Worm (Caenorhabditis elegans): Measurements from ENCODE around the gene C50B6.7.

The C50B6.7 gene

DNA sequence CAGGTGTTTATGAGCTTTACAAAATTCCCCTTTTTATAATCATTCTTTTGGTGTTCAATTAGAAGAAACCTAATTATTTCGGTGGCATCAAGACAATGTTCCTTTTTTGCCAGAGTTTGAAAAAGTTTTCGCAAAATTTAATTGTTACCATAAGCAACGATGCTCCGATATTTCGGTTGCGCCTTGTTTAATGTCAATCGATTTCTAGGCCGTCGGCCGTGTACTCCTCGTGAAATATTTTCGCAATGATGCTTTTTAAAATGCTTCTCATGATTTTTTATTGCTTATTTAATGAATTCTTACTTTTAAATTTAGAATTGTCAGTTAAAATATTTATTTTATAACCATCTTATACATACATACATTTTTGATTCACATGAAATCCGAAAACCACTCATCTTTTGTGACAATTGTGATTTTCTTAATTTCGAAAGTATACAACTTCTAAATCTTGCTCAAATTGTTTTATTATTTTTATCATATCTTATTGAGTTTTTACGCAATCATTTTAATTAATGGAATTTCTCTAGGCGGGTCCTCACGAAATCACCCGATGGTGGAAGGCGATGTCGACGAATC lies 11.6 kb downstream of the C50B6.7 start, which contains the start of gene C50B6.3 (continued):
- no peak for TF ChIP-seq unc-86 (tag; optimal IDR thresholded peaks at IDR 0.05)
- no peak for TF ChIP-seq K09A11.1 (tag; optimal IDR thresholded peaks at IDR 0.05; ENCODE audit: insufficient read depth)
- TF ChIP-seq ceh-34 (tag; optimal IDR thresholded peaks at IDR 0.05), result peak; percentile 39
- TF ChIP-seq nfya-1 (tag; optimal IDR thresholded peaks at IDR 0.05), result peak; percentile 38
- no peak for TF ChIP-seq pax-1 (tag; optimal IDR thresholded peaks at IDR 0.05)
- TF ChIP-seq ref-2 (tag; optimal IDR thresholded peaks at IDR 0.05), result peak; percentile 74
- TF ChIP-seq nhr-11 (tag; optimal IDR thresholded peaks at IDR 0.05), result no peak
- no peak for TF ChIP-seq che-1 (tag; optimal IDR thresholded peaks at IDR 0.05)
- TF ChIP-seq zip-5 (tag; optimal IDR thresholded peaks at IDR 0.05), result peak; percentile 28
- TF ChIP-seq fkh-10 (GFP tag; optimal IDR thresholded peaks at IDR 0.05), result no peak
- TF ChIP-seq ets-4 (tag; optimal IDR thresholded peaks at IDR 0.05), result peak; percentile 85
- TF ChIP-seq Y22D7AL.16 (tag; optimal IDR thresholded peaks at IDR 0.05), result no peak
- no peak for TF ChIP-seq mec-3 (tag; optimal IDR thresholded peaks at IDR 0.05; ENCODE audit: borderline replicate concordance)
- TF ChIP-seq unc-42 (tag; optimal IDR thresholded peaks at IDR 0.05), result peak; percentile 72
- no peak for TF ChIP-seq fkh-6 (tag; optimal IDR thresholded peaks at IDR 0.05)
- TF ChIP-seq lim-6 (tag; optimal IDR thresholded peaks at IDR 0.05), result peak; percentile 17
- TF ChIP-seq lin-11 (tag; optimal IDR thresholded peaks at IDR 0.05), result no peak
- no peak for TF ChIP-seq sox-2 (GFP tag; IDR thresholded peaks at IDR 0.05)
- peak; percentile 26 for TF ChIP-seq unc-55 (GFP tag; optimal IDR thresholded peaks at IDR 0.05)
- TF ChIP-seq madf-2 (tag; optimal IDR thresholded peaks at IDR 0.05), result no peak
- TF ChIP-seq tbx-7 (tag; optimal IDR thresholded peaks at IDR 0.05), result peak; percentile 65
- peak; percentile 74 for TF ChIP-seq hlh-8 (tag; optimal IDR thresholded peaks at IDR 0.05)
- TF ChIP-seq syd-9 (tag; optimal IDR thresholded peaks at IDR 0.05), result no peak
- TF ChIP-seq hlh-13 (GFP tag; optimal IDR thresholded peaks at IDR 0.05), result no peak
- no peak for TF ChIP-seq ztf-16 (tag; optimal IDR thresholded peaks at IDR 0.05)
- TF ChIP-seq pros-1 (tag; optimal IDR thresholded peaks at IDR 0.05), result no peak

DNA sequence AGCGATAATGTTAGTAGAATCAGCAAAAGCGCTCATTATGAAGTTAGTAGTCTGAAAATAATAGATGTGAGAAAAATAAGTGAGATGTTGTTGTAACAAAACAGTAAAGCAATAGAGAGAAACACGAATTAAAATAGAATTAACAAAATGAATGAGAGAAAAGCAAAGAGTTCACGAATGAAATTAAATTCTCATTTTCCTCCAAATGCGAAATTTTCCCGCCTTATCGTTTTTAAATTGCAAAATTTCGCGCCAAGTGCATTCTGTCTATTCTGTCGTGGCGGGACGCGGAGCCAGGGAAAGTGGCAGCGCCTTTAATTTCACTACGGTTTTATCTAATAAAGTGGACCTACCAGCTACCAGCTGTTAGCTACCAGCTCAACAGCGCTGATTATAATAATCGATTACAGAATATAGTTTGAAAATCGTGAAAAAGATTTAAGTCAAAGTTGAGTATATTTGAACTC lies 12.5 kb downstream of the C50B6.7 start, which contains the start of gene nasp-2:
Gene nasp-2, minus strand, starts transcription at position 51 of the 467 bp plus-strand sequence.
- TF ChIP-seq hlh-8 (tag; optimal IDR thresholded peaks at IDR 0.05), result no peak
- no peak for TF ChIP-seq fkh-6 (tag; optimal IDR thresholded peaks at IDR 0.05)
- TF ChIP-seq zip-5 (tag; optimal IDR thresholded peaks at IDR 0.05), result no peak
- no peak for TF ChIP-seq che-1 (tag; optimal IDR thresholded peaks at IDR 0.05)
- no peak for TF ChIP-seq sdc-2 (tag; optimal IDR thresholded peaks at IDR 0.05)
- no peak for TF ChIP-seq ahr-1 (tag; optimal IDR thresholded peaks at IDR 0.05)
- no peak for TF ChIP-seq madf-2 (tag; optimal IDR thresholded peaks at IDR 0.05)
- TF ChIP-seq dve-1 (tag; optimal IDR thresholded peaks at IDR 0.05), result no peak
- no peak for TF ChIP-seq ceh-24 (tag; optimal IDR thresholded peaks at IDR 0.05)
- TF ChIP-seq ceh-22 (tag; optimal IDR thresholded peaks at IDR 0.05), result no peak
- TF ChIP-seq ref-2 (tag; optimal IDR thresholded peaks at IDR 0.05), result no peak
- TF ChIP-seq tbx-2 (tag; optimal IDR thresholded peaks at IDR 0.05), result no peak
- TF ChIP-seq hlh-15 (tag; optimal IDR thresholded peaks at IDR 0.05), result no peak

DNA sequence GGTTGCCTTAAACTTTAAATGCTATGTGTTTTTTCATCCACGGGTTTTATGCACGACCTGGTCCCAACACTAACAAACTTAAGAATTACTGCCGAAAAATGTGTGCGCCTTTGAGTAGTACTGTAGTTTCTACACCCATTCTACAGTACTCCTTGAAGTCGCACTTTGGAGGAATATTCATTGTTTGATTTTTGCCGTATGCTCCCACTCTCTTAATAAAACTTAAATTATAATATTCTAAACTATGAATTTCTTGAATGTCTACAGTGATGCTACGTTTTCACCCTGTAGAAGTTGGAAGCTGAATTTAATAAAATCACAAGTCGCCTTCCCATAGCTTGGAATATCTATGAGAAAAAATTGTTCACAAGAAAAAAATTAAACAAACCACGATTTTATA lies 15.0 kb downstream of the C50B6.7 start:
- TF ChIP-seq npax-4 (tag; optimal IDR thresholded peaks at IDR 0.05) (no peak), ztf-16 (tag; optimal IDR thresholded peaks at IDR 0.05) (no peak), sox-2 (GFP tag; IDR thresholded peaks at IDR 0.05) (no peak), nhr-11 (tag; optimal IDR thresholded peaks at IDR 0.05) (no peak), hlh-15 (tag; optimal IDR thresholded peaks at IDR 0.05) (no peak), K02D7.2 (tag; optimal IDR thresholded peaks at IDR 0.05) (no peak), odd-2 (tag; optimal IDR thresholded peaks at IDR 0.05) (no peak)

DNA sequence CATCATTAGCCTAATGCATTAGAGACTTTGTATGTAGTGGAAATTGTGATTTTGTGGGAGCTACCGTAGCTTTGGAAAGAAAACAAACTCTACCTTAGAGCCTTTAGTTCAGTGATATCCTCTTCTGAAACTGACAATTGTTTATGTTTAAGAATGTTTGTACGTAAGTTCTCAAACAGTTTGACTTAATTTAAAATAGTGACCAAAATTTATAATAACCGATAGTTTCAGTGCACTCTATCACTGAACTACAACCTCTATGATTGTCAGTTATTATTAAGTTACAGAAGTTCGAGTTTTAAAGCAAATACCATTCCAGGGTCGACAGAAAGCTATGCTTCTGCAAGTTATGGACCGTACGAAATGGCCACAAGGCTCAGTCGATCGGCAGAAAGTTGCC lies 16.2 kb downstream of the C50B6.7 start, which contains the start of gene C50B6.1:
Gene C50B6.1, plus strand, starts transcription at position 301 of the 400 bp plus-strand sequence.
- TF ChIP-seq ceh-2 (tag; optimal IDR thresholded peaks at IDR 0.05), result no peak
- no peak for TF ChIP-seq unc-42 (tag; optimal IDR thresholded peaks at IDR 0.05)
- TF ChIP-seq ahr-1 (tag; optimal IDR thresholded peaks at IDR 0.05), result no peak
- no peak for TF ChIP-seq che-1 (tag; optimal IDR thresholded peaks at IDR 0.05)
- no peak for TF ChIP-seq tbx-2 (tag; optimal IDR thresholded peaks at IDR 0.05)
- TF ChIP-seq fkh-6 (tag; optimal IDR thresholded peaks at IDR 0.05), result no peak
- no peak for TF ChIP-seq ceh-34 (tag; optimal IDR thresholded peaks at IDR 0.05)
- TF ChIP-seq ceh-9 (tag; optimal IDR thresholded peaks at IDR 0.05), result no peak
- TF ChIP-seq ceh-24 (tag; optimal IDR thresholded peaks at IDR 0.05), result no peak
- TF ChIP-seq elt-2 (tag; optimal IDR thresholded peaks at IDR 0.05), result no peak
- TF ChIP-seq pros-1 (tag; optimal IDR thresholded peaks at IDR 0.05), result no peak
- TF ChIP-seq ceh-18 (tag; optimal IDR thresholded peaks at IDR 0.05), result no peak
- no peak for TF ChIP-seq pha-4 (tag; optimal IDR thresholded peaks at IDR 0.05)
- no peak for TF ChIP-seq hlh-30 (tag; optimal IDR thresholded peaks at IDR 0.05; ENCODE audit: insufficient read depth)
- TF ChIP-seq odd-2 (tag; optimal IDR thresholded peaks at IDR 0.05), result no peak
- no peak for TF ChIP-seq sox-2 (GFP tag; IDR thresholded peaks at IDR 0.05)

All from whole organism, late embryonic.